Worm (Caenorhabditis elegans): ENCODE measurements around the gene C18G1.8.
A peak's percentile ranks its signal among the peaks of the same experiment; 100 is the strongest.

C18G1.8 gene

DNA sequence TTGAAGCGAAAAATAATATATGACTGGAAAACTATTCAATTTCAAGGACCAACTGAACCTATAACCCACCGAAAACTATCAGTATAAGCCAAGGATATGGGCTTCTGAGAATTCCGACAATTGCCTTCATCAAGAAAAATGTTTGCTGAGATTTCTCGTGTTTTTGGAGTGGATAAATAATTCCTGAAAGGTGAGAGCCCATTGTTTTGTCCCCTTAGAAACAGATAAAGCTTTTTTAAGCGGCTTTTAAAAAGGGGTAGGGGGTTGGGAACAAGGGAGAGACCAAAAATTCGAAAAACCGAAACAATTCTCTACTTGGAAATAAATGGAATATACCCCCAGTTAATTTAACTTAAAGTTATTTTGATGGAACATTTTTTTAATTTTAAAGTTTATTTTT lies at the start of gene C18G1.8:
TSS of gene C18G1.8 (minus strand) at position 101 of the 400 bp plus-strand sequence.
- TF ChIP-seq lsy-2 (tag; optimal IDR thresholded peaks at IDR 0.05), result no peak
- no peak for TF ChIP-seq nhr-11 (tag; optimal IDR thresholded peaks at IDR 0.05)
- TF ChIP-seq C34F6.9 (tag; optimal IDR thresholded peaks at IDR 0.05), result no peak
- no peak for TF ChIP-seq aly-2 (tag; optimal IDR thresholded peaks at IDR 0.05)
- TF ChIP-seq ceh-82 (tag; optimal IDR thresholded peaks at IDR 0.05), result no peak
- TF ChIP-seq nhr-77 (tag; optimal IDR thresholded peaks at IDR 0.05), result no peak
- no peak for TF ChIP-seq elt-1 (tag; optimal IDR thresholded peaks at IDR 0.05)
- no peak for TF ChIP-seq unc-39 (tag; optimal IDR thresholded peaks at IDR 0.05)

DNA sequence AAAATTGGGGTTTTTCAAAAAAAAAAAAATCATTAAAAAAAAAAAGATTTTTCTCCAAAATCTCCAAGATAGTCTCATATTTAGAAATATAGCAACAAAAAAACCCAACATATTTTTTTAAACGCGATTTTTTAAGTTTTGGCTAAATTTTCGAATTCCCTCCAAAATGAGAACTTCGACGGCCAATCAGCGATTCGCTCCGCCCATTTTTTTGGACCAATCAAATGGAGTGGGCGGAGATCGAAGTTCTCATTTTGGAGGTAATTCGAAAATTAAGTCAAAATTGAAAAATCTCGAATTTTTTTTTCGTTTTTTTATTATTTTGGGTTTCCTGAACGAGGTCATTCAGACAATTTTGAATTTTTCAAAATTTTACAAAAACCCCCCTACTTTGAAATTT lies 47.4 kb upstream of the C18G1.8 start:
- TF ChIP-seq gmeb-1 (tag; optimal IDR thresholded peaks at IDR 0.05) (no peak), nhr-25 (tag; optimal IDR thresholded peaks at IDR 0.05) (no peak), mbf-1 (tag; optimal IDR thresholded peaks at IDR 0.05) (no peak), crh-2 (tag; optimal IDR thresholded peaks at IDR 0.05) (no peak), blmp-1 (tag; optimal IDR thresholded peaks at IDR 0.05; ENCODE audit: insufficient read depth) (no peak), lsy-2 (tag; optimal IDR thresholded peaks at IDR 0.05) (no peak)

DNA sequence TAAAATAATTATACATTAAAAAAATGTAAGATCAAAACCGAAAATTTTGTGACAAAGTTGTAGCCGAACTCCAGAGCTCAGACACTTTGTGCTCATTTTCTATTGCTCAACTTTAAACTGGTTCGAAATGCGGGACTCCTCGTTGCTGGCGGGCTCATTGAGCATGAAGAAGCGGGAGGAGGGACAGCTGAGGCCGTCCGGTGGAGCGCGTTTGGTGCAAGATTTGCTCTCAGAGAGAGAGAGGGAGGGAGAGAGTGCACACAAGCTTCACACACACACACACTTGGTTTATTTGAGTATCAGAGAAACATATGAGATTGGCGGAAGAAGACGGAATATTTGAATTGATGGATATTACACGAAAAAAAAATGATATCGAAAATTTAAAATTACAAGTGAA lies 44.3 kb upstream of the C18G1.8 start:
- TF ChIP-seq unc-55 (GFP tag; optimal IDR thresholded peaks at IDR 0.05) (peak; percentile 81), ama-1 (optimal IDR thresholded peaks at IDR 0.05) (no peak), nhr-23 (tag; optimal IDR thresholded peaks at IDR 0.05) (no peak), R02D3.7 (tag; optimal IDR thresholded peaks at IDR 0.05) (no peak), nhr-21 (tag; optimal IDR thresholded peaks at IDR 0.05) (no peak), peb-1 (tag; optimal IDR thresholded peaks at IDR 0.05) (no peak), nhr-77 (tag; optimal IDR thresholded peaks at IDR 0.05) (no peak), Y55F3AM.14 (GFP tag; optimal IDR thresholded peaks at IDR 0.05) (peak; percentile 31), nhr-10 (tag; optimal IDR thresholded peaks at IDR 0.05) (no peak), nhr-25 (tag; optimal IDR thresholded peaks at IDR 0.05) (no peak), gmeb-1 (tag; optimal IDR thresholded peaks at IDR 0.05) (no peak), unc-62 (GFP tag; optimal IDR thresholded peaks at IDR 0.05) (no peak), fos-1 (tag; optimal IDR thresholded peaks at IDR 0.05) (no peak), lin-11 (tag; optimal IDR thresholded peaks at IDR 0.05) (peak; percentile 41), lin-13 (GFP tag; optimal IDR thresholded peaks at IDR 0.05) (peak; percentile 48), nhr-6 (tag; optimal IDR thresholded peaks at IDR 0.05) (no peak), lsy-2 (tag; optimal IDR thresholded peaks at IDR 0.05) (peak in 1 of 2 experiments; percentile 55), egl-27 (tag; optimal IDR thresholded peaks at IDR 0.05) (no peak), aly-2 (tag; optimal IDR thresholded peaks at IDR 0.05) (no peak), alr-1 (tag; optimal IDR thresholded peaks at IDR 0.05) (no peak), mab-5 (tag; optimal IDR thresholded peaks at IDR 0.05) (no peak), unc-39 (tag; optimal IDR thresholded peaks at IDR 0.05) (no peak), nhr-237 (tag; optimal IDR thresholded peaks at IDR 0.05) (no peak), nhr-11 (tag; optimal IDR thresholded peaks at IDR 0.05) (no peak), ZK546.5 (tag; optimal IDR thresholded peaks at IDR 0.05) (no peak), ceh-82 (tag; optimal IDR thresholded peaks at IDR 0.05) (no peak), sma-9 (GFP tag; optimal IDR thresholded peaks at IDR 0.05) (no peak), sma-9 (tag; optimal IDR thresholded peaks at IDR 0.05) (no peak), mbf-1 (tag; optimal IDR thresholded peaks at IDR 0.05) (no peak), mdl-1 (tag; optimal IDR thresholded peaks at IDR 0.05) (no peak), sma-3 (GFP tag; optimal IDR thresholded peaks at IDR 0.05) (no peak), C34F6.9 (tag; optimal IDR thresholded peaks at IDR 0.05) (peak; percentile 76), elt-1 (tag; optimal IDR thresholded peaks at IDR 0.05) (no peak), lin-39 (tag; optimal IDR thresholded peaks at IDR 0.05) (no peak), zag-1 (tag; optimal IDR thresholded peaks at IDR 0.05) (peak; percentile 59), nhr-12 (tag; optimal IDR thresholded peaks at IDR 0.05) (no peak), F13H6.1 (tag; optimal IDR thresholded peaks at IDR 0.05) (peak; percentile 49), snpc-4 (tag; optimal IDR thresholded peaks at IDR 0.05) (no peak), ztf-4 (tag; optimal IDR thresholded peaks at IDR 0.05) (no peak), elt-3 (tag; optimal IDR thresholded peaks at IDR 0.05) (no peak), ceh-16 (tag; optimal IDR thresholded peaks at IDR 0.05) (no peak), dmd-4 (tag; optimal IDR thresholded peaks at IDR 0.05) (no peak), skn-1 (tag; optimal IDR thresholded peaks at IDR 0.05) (no peak), blmp-1 (tag; optimal IDR thresholded peaks at IDR 0.05; ENCODE audit: insufficient read depth) (no peak), ztf-11 (tag; optimal IDR thresholded peaks at IDR 0.05) (no peak), crh-2 (tag; optimal IDR thresholded peaks at IDR 0.05) (peak; percentile 8), ztf-1 (GFP tag; conservative IDR thresholded peaks at IDR 0.05) (no peak), sem-4 (tag; optimal IDR thresholded peaks at IDR 0.05) (no peak), nhr-129 (tag; optimal IDR thresholded peaks at IDR 0.05) (peak; percentile 67)

Data from whole organism, L2 larva.